Fruit fly (Drosophila melanogaster) whole organism, embryonic: Measurements from ENCODE around the gene CG6163.

Experiments used
- BEAF-32 ChIP-seq: fragments of 200-800 bp; sonication (Bioruptor generic); optimal IDR thresholded peaks from 3 replicates; lab custom pipeline; 2017; ENCODE audit warnings: missing biosample characterization, missing genetic modification characterization, mild to moderate bottlenecking, moderate library complexity, missing genetic modification reagents
- Blimp-1 ChIP-seq: fragments of 200-800 bp; sonication (Bioruptor generic); optimal IDR thresholded peaks from 3 replicates; lab custom pipeline; 2018; ENCODE audit warnings: missing biosample characterization, missing genetic modification characterization, mild to moderate bottlenecking, moderate library complexity, missing genetic modification reagents
- BtbVII ChIP-seq: fragments of 200-800 bp; sonication (Bioruptor generic); optimal IDR thresholded peaks from 3 replicates; lab custom pipeline; 2017; ENCODE audit warnings: missing biosample characterization, mild to moderate bottlenecking, missing genetic modification characterization
- CG10366 ChIP-seq: fragments of 200-800 bp; sonication (Bioruptor generic); IDR thresholded peaks from 2 replicates; pipeline ENCODE4 v1.3.6; 2022; ENCODE audit warnings: missing biosample characterization, missing genetic modification characterization
- CG11085 ChIP-seq: fragments of 200-800 bp; sonication (Bioruptor generic); IDR thresholded peaks from 2 replicates; pipeline ENCODE4 v1.3.6; 2022; ENCODE audit warnings: missing biosample characterization, missing genetic modification characterization
- CG11695 ChIP-seq: fragments of 200-800 bp; sonication (Bioruptor generic); IDR thresholded peaks from 3 replicates; pipeline ENCODE4 v1.3.6; 2022; ENCODE audit warnings: missing biosample characterization, missing genetic modification characterization
- CG1233 ChIP-seq: fragments of 200-800 bp; sonication (Bioruptor generic); optimal IDR thresholded peaks from 4 replicates; lab custom pipeline; 2018; ENCODE audit warnings: missing biosample characterization, mild to moderate bottlenecking, missing genetic modification characterization
- CG13775 ChIP-seq: fragments of 200-800 bp; sonication (Bioruptor generic); optimal IDR thresholded peaks from 3 replicates; lab custom pipeline; 2017; ENCODE audit warnings: missing biosample characterization, mild to moderate bottlenecking, missing genetic modification characterization
- CG32767 ChIP-seq: fragments of 200-800 bp; sonication (Bioruptor generic); IDR thresholded peaks from 2 replicates; pipeline ENCODE4 v1.3.6; 2022; ENCODE audit warnings: missing biosample characterization, missing genetic modification characterization
- CG33213 ChIP-seq: fragments of 200-800 bp; sonication (Bioruptor generic); optimal IDR thresholded peaks from 3 replicates; lab custom pipeline; 2016; ENCODE audit warnings: missing biosample characterization, missing genetic modification characterization
- CG6272 ChIP-seq: fragments of 200-800 bp; sonication (Bioruptor generic); IDR thresholded peaks from 2 replicates; pipeline ENCODE4 v1.3.6; 2022; ENCODE audit warnings: missing biosample characterization, missing genetic modification characterization
- CG7271 ChIP-seq: fragments of 200-800 bp; sonication (Bioruptor generic); optimal IDR thresholded peaks from 2 replicates; lab custom pipeline; 2018; ENCODE audit warnings: missing biosample characterization, mild to moderate bottlenecking, missing genetic modification characterization, moderate library complexity
- CG7963 ChIP-seq: fragments of 200-800 bp; sonication (Bioruptor generic); IDR thresholded peaks from 3 replicates; pipeline ENCODE4 v1.3.6; 2022; ENCODE audit warnings: missing biosample characterization, missing genetic modification characterization; ENCODE audit not compliant: partially characterized antibody
- CG8478 ChIP-seq: fragments of >200 bp; optimal IDR thresholded peaks from 2 replicates; lab custom pipeline; 2018
- CHES-1-like ChIP-seq: fragments of 200-800 bp; sonication (Bioruptor generic); optimal IDR thresholded peaks from 2 replicates; lab custom pipeline; 2016; ENCODE audit warnings: missing biosample characterization, missing genetic modification characterization
- CrebB ChIP-seq: fragments of 200-800 bp; sonication (Bioruptor generic); optimal IDR thresholded peaks from 3 replicates; lab custom pipeline; 2018; ENCODE audit warnings: missing biosample characterization, mild to moderate bottlenecking, missing genetic modification characterization
- Dbx ChIP-seq: fragments of 200-800 bp; sonication (Bioruptor generic); IDR thresholded peaks from 3 replicates; pipeline ENCODE4 v1.3.6; 2022; ENCODE audit warnings: missing biosample characterization, missing genetic modification characterization
- Doc2 ChIP-seq: fragments of 200-800 bp; sonication (Bioruptor generic); IDR thresholded peaks from 2 replicates; pipeline ENCODE4 v1.3.6; 2022; ENCODE audit warnings: missing biosample characterization, missing genetic modification characterization
- GATAe ChIP-seq: fragments of 200-800 bp; sonication (Bioruptor generic); conservative IDR thresholded peaks from 2 replicates; pipeline ENCODE4 v1.3.6; 2022; ENCODE audit warnings: missing biosample characterization, missing genetic modification characterization
- H2.0 ChIP-seq: fragments of 200-800 bp; sonication (Bioruptor generic); IDR thresholded peaks from 2 replicates; pipeline ENCODE4 v1.3.6; 2022; ENCODE audit warnings: missing biosample characterization, missing genetic modification characterization
- HLH4C ChIP-seq: fragments of 200-800 bp; sonication (Bioruptor generic); IDR thresholded peaks from 3 replicates; pipeline ENCODE4 v1.3.6; 2022; ENCODE audit warnings: missing biosample characterization, missing genetic modification characterization; ENCODE audit not compliant: partially characterized antibody
- Hsf ChIP-seq: fragments of 200-800 bp; sonication (Bioruptor generic); optimal IDR thresholded peaks from 3 replicates; lab custom pipeline; 2016; ENCODE audit warnings: missing biosample characterization, missing genetic modification characterization
- MTF-1 ChIP-seq: fragments of 200-800 bp; sonication (Bioruptor generic); optimal IDR thresholded peaks from 2 replicates; lab custom pipeline; 2018; ENCODE audit warnings: missing biosample characterization, mild to moderate bottlenecking, missing genetic modification characterization, borderline replicate concordance
- Sox100B ChIP-seq: fragments of 200-800 bp; sonication (Bioruptor generic); optimal IDR thresholded peaks from 3 replicates; lab custom pipeline; 2018; ENCODE audit warnings: missing biosample characterization, mild to moderate bottlenecking, missing genetic modification characterization
- Sry-β ChIP-seq: fragments of 200-800 bp; sonication (Bioruptor generic); optimal IDR thresholded peaks from 2 replicates; lab custom pipeline; 2018; ENCODE audit warnings: missing biosample characterization, mild to moderate bottlenecking, missing genetic modification characterization, moderate library complexity
- ab ChIP-seq: fragments of 200-800 bp; sonication (Bioruptor generic); optimal IDR thresholded peaks from 2 replicates; lab custom pipeline; 2016; ENCODE audit warnings: missing biosample characterization, missing genetic modification characterization
- amos ChIP-seq: fragments of 200-800 bp; sonication (Bioruptor generic); IDR thresholded peaks from 2 replicates; pipeline ENCODE4 v1.3.6; 2022; ENCODE audit warnings: missing biosample characterization, missing genetic modification characterization; ENCODE audit not compliant: partially characterized antibody
- ara ChIP-seq: fragments of 200-800 bp; sonication (Bioruptor generic); IDR thresholded peaks from 2 replicates; pipeline ENCODE4 v1.3.6; 2022; ENCODE audit warnings: missing biosample characterization, missing genetic modification characterization
- btn ChIP-seq: fragments of 200-800 bp; sonication (Bioruptor generic); optimal IDR thresholded peaks from 2 replicates; lab custom pipeline; 2016; ENCODE audit warnings: missing biosample characterization, missing genetic modification characterization
- cas ChIP-seq: fragments of 200-800 bp; sonication (Bioruptor generic); IDR thresholded peaks from 2 replicates; pipeline ENCODE4 v1.3.6; 2022; ENCODE audit warnings: missing biosample characterization, missing genetic modification characterization
- corto ChIP-seq: fragments of 200-800 bp; sonication (Bioruptor generic); optimal IDR thresholded peaks from 2 replicates; lab custom pipeline; 2016; ENCODE audit warnings: missing biosample characterization, mild to moderate bottlenecking, missing genetic modification characterization, moderate library complexity
- emc ChIP-seq: fragments of 200-800 bp; sonication (Bioruptor generic); optimal IDR thresholded peaks from 2 replicates; lab custom pipeline; 2016; ENCODE audit warnings: missing biosample characterization, missing genetic modification characterization
- fd3F ChIP-seq: fragments of 200-800 bp; sonication (Bioruptor generic); optimal IDR thresholded peaks from 2 replicates; lab custom pipeline; 2018; ENCODE audit warnings: missing biosample characterization, mild to moderate bottlenecking, missing genetic modification characterization, moderate library complexity
- fd64A ChIP-seq: fragments of 200-800 bp; sonication (Bioruptor generic); optimal IDR thresholded peaks from 3 replicates; lab custom pipeline; 2018; ENCODE audit warnings: missing biosample characterization, mild to moderate bottlenecking, missing genetic modification characterization
- gem ChIP-seq: fragments of 200-800 bp; sonication (Bioruptor generic); optimal IDR thresholded peaks from 2 replicates; lab custom pipeline; 2019; ENCODE audit warnings: missing biosample characterization, mild to moderate bottlenecking, missing genetic modification characterization, moderate library complexity
- gsb ChIP-seq: fragments of 200-800 bp; sonication (Bioruptor generic); IDR thresholded peaks from 2 replicates; pipeline ENCODE4 v1.3.6; 2022; ENCODE audit warnings: missing biosample characterization, missing genetic modification characterization
- ind ChIP-seq: fragments of 200-800 bp; sonication (Bioruptor generic); optimal IDR thresholded peaks from 3 replicates; lab custom pipeline; 2016; ENCODE audit warnings: missing biosample characterization, missing genetic modification characterization
- jigr1 ChIP-seq: fragments of 200-800 bp; sonication (Bioruptor generic); IDR thresholded peaks from 3 replicates; pipeline ENCODE4 v1.3.6; 2022; ENCODE audit warnings: missing biosample characterization, missing genetic modification characterization
- kay ChIP-seq: fragments of 200-800 bp; sonication (Bioruptor generic); optimal IDR thresholded peaks from 2 replicates; lab custom pipeline; 2016; ENCODE audit warnings: missing biosample characterization, missing genetic modification characterization
- org-1 ChIP-seq: fragments of 200-800 bp; sonication (Bioruptor generic); optimal IDR thresholded peaks from 2 replicates; lab custom pipeline; 2017; ENCODE audit warnings: missing biosample characterization, missing genetic modification characterization
- pros ChIP-seq: fragments of 200-800 bp; sonication (Bioruptor generic); optimal IDR thresholded peaks from 3 replicates; lab custom pipeline; 2019; ENCODE audit warnings: missing biosample characterization, mild to moderate bottlenecking, missing genetic modification characterization, moderate library complexity
- run ChIP-seq: fragments of 200-800 bp; sonication (Bioruptor generic); optimal IDR thresholded peaks from 3 replicates; lab custom pipeline; 2018; ENCODE audit warnings: missing biosample characterization, mild to moderate bottlenecking, missing genetic modification characterization
- stc ChIP-seq: fragments of 200-800 bp; sonication (Bioruptor generic); IDR thresholded peaks from 2 replicates; pipeline ENCODE4 v1.3.6; 2022; ENCODE audit warnings: missing biosample characterization, missing genetic modification characterization
- sug ChIP-seq: fragments of 200-800 bp; optimal IDR thresholded peaks from 2 replicates; lab custom pipeline; 2019; ENCODE audit warnings: missing biosample characterization, mild to moderate bottlenecking, missing genetic modification characterization, moderate library complexity
- tio ChIP-seq: fragments of 200-800 bp; sonication (Bioruptor generic); optimal IDR thresholded peaks from 2 replicates; lab custom pipeline; 2017; ENCODE audit warnings: missing biosample characterization, missing genetic modification characterization, inconsistent platforms
- trem ChIP-seq: fragments of 200-800 bp; optimal IDR thresholded peaks from 3 replicates; lab custom pipeline; 2019; ENCODE audit warnings: missing biosample characterization, mild to moderate bottlenecking, missing genetic modification characterization, moderate library complexity
- twi ChIP-seq: fragments of 200-800 bp; optimal IDR thresholded peaks from 2 replicates; lab custom pipeline; 2019; ENCODE audit warnings: missing biosample characterization, mild to moderate bottlenecking, missing genetic modification characterization, moderate library complexity
- vfl ChIP-seq: fragments of 200-800 bp; sonication (Bioruptor generic); optimal IDR thresholded peaks from 2 replicates; lab custom pipeline; 2016; ENCODE audit warnings: missing biosample characterization, missing genetic modification characterization
- vnd ChIP-seq: fragments of 200-800 bp; sonication (Bioruptor generic); IDR thresholded peaks from 3 replicates; pipeline ENCODE4 v1.3.6; 2022; ENCODE audit warnings: missing biosample characterization, missing genetic modification characterization; ENCODE audit not compliant: partially characterized antibody
- z ChIP-seq: fragments of 200-800 bp; sonication (Bioruptor generic); IDR thresholded peaks from 3 replicates; pipeline ENCODE4 v1.3.6; 2022; ENCODE audit warnings: missing biosample characterization, missing genetic modification characterization

CG6163 gene

DNA sequence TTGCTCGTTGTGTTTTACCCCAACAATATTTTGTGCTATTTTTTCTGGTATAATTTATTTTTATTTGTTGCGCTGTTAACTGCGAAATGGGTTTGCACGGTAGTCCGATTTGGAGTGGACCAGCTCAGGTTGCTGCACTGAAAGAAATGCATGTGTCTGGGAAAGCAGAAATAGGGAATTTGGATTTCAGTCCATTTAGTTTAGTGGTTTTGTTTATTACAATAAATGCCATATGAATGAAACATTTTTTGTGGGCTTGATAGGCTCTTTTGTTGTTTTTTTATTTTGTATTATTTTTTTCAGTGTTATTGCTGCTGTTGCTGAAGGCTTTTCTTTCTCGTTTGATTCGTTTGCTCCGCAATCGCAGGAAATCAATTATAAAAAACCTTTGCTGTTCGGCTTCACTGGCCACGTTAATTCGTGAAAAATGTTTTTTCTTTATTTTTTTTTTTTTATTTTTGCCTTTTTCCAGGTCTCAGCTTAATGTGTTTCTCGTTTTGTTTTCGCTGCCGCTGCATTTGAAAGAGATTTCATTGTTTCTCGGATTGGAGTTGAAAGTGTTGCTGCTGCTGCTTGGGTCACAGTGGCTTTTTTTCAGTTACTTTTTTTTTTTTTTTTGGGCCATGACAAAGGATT lies 38.9 kb downstream of the CG6163 start (continued):
- TF ChIP-seq btn (GFP tag; lab: Kevin White, UChicago) (peak; percentile 60), BEAF-32 (GFP tag; lab: Kevin White, UChicago) (no peak), pros (GFP tag; lab: Kevin White, UChicago) (no peak), run (tag; lab: Kevin White, UChicago) (peak; percentile 28), vfl (GFP tag; lab: Kevin White, UChicago) (no peak), fd64A (GFP tag; lab: Kevin White, UChicago) (peak; percentile 30), CG6272 (GFP tag; lab: Robert Waterston, UW) (peak; percentile 57), CG1233 (peak; percentile 73), emc (GFP tag; lab: Kevin White, UChicago) (peak; percentile 23), Sry-β (GFP tag; lab: Kevin White, UChicago) (no peak), CG7271 (peak; percentile 5), vnd (no peak), corto (GFP tag; lab: Kevin White, UChicago) (peak; percentile 82), cas (GFP tag; lab: Robert Waterston, UW) (no peak), Blimp-1 (peak; percentile 72), z (GFP tag; lab: Robert Waterston, UW) (0 out of 3 replicates have a peak, but pooled peaks have one; percentile 16), amos (no peak), fd3F (no peak), H2.0 (peak; percentile 77), jigr1 (GFP tag; lab: Robert Waterston, UW) (peak; percentile 60; the same call in 2 of the 3 replicates), CG11085 (GFP tag; lab: Robert Waterston, UW) (no peak), CG11695 (GFP tag; lab: Robert Waterston, UW) (peak; percentile 68), Hsf (GFP tag; lab: Kevin White, UChicago) (peak; percentile 79), ind (peak; percentile 76), Doc2 (GFP tag; lab: Robert Waterston, UW) (no peak), Dbx (GFP tag; lab: Robert Waterston, UW) (0 out of 3 replicates have a peak, but pooled peaks have one; percentile 17), twi (no peak), tio (GFP tag; lab: Kevin White, UChicago) (peak; percentile 80), ara (GFP tag; lab: Robert Waterston, UW) (peak; percentile 84), CrebB (tag; lab: Kevin White, UChicago) (no peak), ab (GFP tag; lab: Kevin White, UChicago) (peak; percentile 68), CG33213 (peak; percentile 79), CG7963 (GFP tag; lab: Robert Waterston, UW) (no peak), gsb (GFP tag; lab: Robert Waterston, UW) (no peak), HLH4C (GFP tag; lab: Robert Waterston, UW) (no peak), Sox100B (GFP tag; lab: Kevin White, UChicago) (peak; percentile 66), CG32767 (GFP tag; lab: Robert Waterston, UW) (peak; percentile 73; the same call in 1 of the 2 replicates), CG13775 (GFP tag; lab: Kevin White, UChicago) (peak; percentile 65), org-1 (GFP tag; lab: Kevin White, UChicago) (peak; percentile 43), CG8478 (no peak), CG10366 (GFP tag; lab: Robert Waterston, UW) (peak; percentile 81), MTF-1 (GFP tag; lab: Kevin White, UChicago) (peak; percentile 25), sug (tag; lab: Kevin White, UChicago) (no peak), gem (tag; lab: Kevin White, UChicago) (peak; percentile 84), CHES-1-like (GFP tag; lab: Kevin White, UChicago) (peak; percentile 72), stc (GFP tag; lab: Robert Waterston, UW) (peak; percentile 79), kay (GFP tag; lab: Kevin White, UChicago) (peak; percentile 57), BtbVII (GFP tag; lab: Kevin White, UChicago) (peak; percentile 37), trem (tag; lab: Kevin White, UChicago) (peak; percentile 75), GATAe (no peak)
